Fruit fly (Drosophila melanogaster): ENCODE measurements around the gene CG4022.

CG4022 gene

dm6 chr3L:9376573-9376972 is 34.1 kb downstream of the CG4022 start:
- TF ChIP-seq ken (GFP tag; IDR thresholded peaks at IDR 0.05) (0 out of 3 replicates have a peak, but pooled peaks have one; percentile 14), CG7987 (GFP tag; optimal IDR thresholded peaks at IDR 0.05) (no peak), Mrtf (GFP tag; IDR thresholded peaks at IDR 0.05) (0 out of 3 replicates have a peak, but pooled peaks have one; percentile 39), Med (GFP tag) (peak; percentile 56)

dm6 chr3L:9375130-9375529 is 35.5 kb downstream of the CG4022 start, which contains the start of gene CG4461:
CG4461 (plus strand) TSS chr3L:9375430.
- no peak for TF ChIP-seq CG12942 (GFP tag; optimal IDR thresholded peaks at IDR 0.05)
- TF ChIP-seq nom (GFP tag; optimal IDR thresholded peaks at IDR 0.05), result peak; percentile 13

dm6 chr3L:9373374-9374004 is 37.1 kb downstream of the CG4022 start:
- TF ChIP-seq hb (GFP tag; IDR thresholded peaks at IDR 0.05; ENCODE audit: partially characterized antibody) (no peak), Atf6 (GFP tag; IDR thresholded peaks at IDR 0.05) (peak; percentile 62), CG7963 (GFP tag; IDR thresholded peaks at IDR 0.05; ENCODE audit: partially characterized antibody) (no peak), esg (GFP tag; conservative IDR thresholded peaks at IDR 0.05) (peak; percentile 48), usp (GFP tag; optimal IDR thresholded peaks at IDR 0.05) (no peak), D19A (tag; optimal IDR thresholded peaks at IDR 0.05) (peak; percentile 6), Med (GFP tag) (peak; percentile 78), CG2889 (GFP tag; IDR thresholded peaks at IDR 0.05) (no peak), unc-4 (GFP tag; IDR thresholded peaks at IDR 0.05; ENCODE audit: partially characterized antibody) (peak; percentile 54), CG15269 (tag; optimal IDR thresholded peaks at IDR 0.05) (peak; percentile 72), CG6689 (GFP tag; IDR thresholded peaks at IDR 0.05) (peak; percentile 69), toy (GFP tag; IDR thresholded peaks at IDR 0.05) (0 out of 2 replicates have a peak, but pooled peaks have one; percentile 29), CG11696 (GFP tag; IDR thresholded peaks at IDR 0.05) (peak; percentile 58), CG32767 (GFP tag; IDR thresholded peaks at IDR 0.05) (peak; percentile 76), CG2120 (GFP tag; optimal IDR thresholded peaks at IDR 0.05) (peak; percentile 71), CG34422 (GFP tag; IDR thresholded peaks at IDR 0.05) (peak; percentile 67; the same call in 1 of the 3 replicates), kni (GFP tag; optimal IDR thresholded peaks at IDR 0.05) (no peak), Hr51 (GFP tag; optimal IDR thresholded peaks at IDR 0.05) (peak in 1 of 2 experiments; percentile 67), ara (GFP tag; IDR thresholded peaks at IDR 0.05) (peak; percentile 66; the same call in 1 of the 2 replicates), CG6272 (GFP tag; IDR thresholded peaks at IDR 0.05) (no peak), ase (GFP tag; IDR thresholded peaks at IDR 0.05) (peak; percentile 51; the same call in 1 of the 3 replicates), Xrp1 (GFP tag; IDR thresholded peaks at IDR 0.05) (peak; percentile 75), Oaz (GFP tag; IDR thresholded peaks at IDR 0.05) (peak; percentile 55), Asciz (GFP tag; optimal IDR thresholded peaks at IDR 0.05) (peak; percentile 62), Opbp (GFP tag; IDR thresholded peaks at IDR 0.05; ENCODE audit: partially characterized antibody) (peak; percentile 45; the same call in 1 of the 3 replicates), Jarid2 (GFP tag; optimal IDR thresholded peaks at IDR 0.05) (peak; percentile 9), ATbp (GFP tag; optimal IDR thresholded peaks at IDR 0.05) (peak; percentile 62), Atf-2 (GFP tag; optimal IDR thresholded peaks at IDR 0.05) (no peak), CG2129 (GFP tag; IDR thresholded peaks at IDR 0.05; ENCODE audit: partially characterized antibody) (peak; percentile 23; the same call in 1 of the 2 replicates), CG18619 (GFP tag; optimal IDR thresholded peaks at IDR 0.05) (peak; percentile 48), lola (GFP tag; optimal IDR thresholded peaks at IDR 0.05) (peak in 1 of 3 experiments; percentile 63), trh (GFP tag; optimal IDR thresholded peaks at IDR 0.05) (peak; percentile 14), tap (tag; optimal IDR thresholded peaks at IDR 0.05) (peak; percentile 59), row (GFP tag; IDR thresholded peaks at IDR 0.05) (peak; percentile 66), CG17361 (GFP tag; IDR thresholded peaks at IDR 0.05) (peak; percentile 65), cas (GFP tag; IDR thresholded peaks at IDR 0.05) (no peak; the same call in 1 of the 2 replicates), MBD-R2 (GFP tag; IDR thresholded peaks at IDR 0.05) (peak; percentile 44), dpn (GFP tag; optimal IDR thresholded peaks at IDR 0.05) (peak in 1 of 2 experiments; percentile 43), CG1529 (GFP tag; optimal IDR thresholded peaks at IDR 0.05) (peak; percentile 64), tup (GFP tag; optimal IDR thresholded peaks at IDR 0.05) (no peak)

All from whole organism, embryonic.